Fruit fly (Drosophila melanogaster) whole organism, embryonic: ENCODE data around the gene CG8301.

Source experiments
- Atf6 ChIP-seq: fragments of 200-800 bp; sonication (Bioruptor generic); IDR thresholded peaks from 2 replicates; pipeline ENCODE4 v1.3.6; 2022; ENCODE audit warnings: missing biosample characterization, missing genetic modification characterization
- Awh ChIP-seq: fragments of 200-800 bp; sonication (Bioruptor generic); IDR thresholded peaks from 2 replicates; pipeline ENCODE4, ENCODE4 v1.3.6; 2022; ENCODE audit warnings: missing biosample characterization, missing genetic modification characterization
- Bgb ChIP-seq: fragments of 200-800 bp; sonication (Bioruptor generic); IDR thresholded peaks from 2 replicates; pipeline ENCODE4 v1.3.6; 2022; ENCODE audit warnings: missing biosample characterization, missing genetic modification characterization; ENCODE audit not compliant: partially characterized antibody
- CG1024 ChIP-seq: fragments of 200-800 bp; sonication (Bioruptor generic); IDR thresholded peaks from 2 replicates; pipeline ENCODE4 v1.3.6; 2022; ENCODE audit warnings: missing biosample characterization, missing genetic modification characterization
- CG11247 ChIP-seq: fragments of 200-800 bp; sonication (Bioruptor generic); IDR thresholded peaks from 2 replicates; pipeline ENCODE4 v1.3.6; 2022; ENCODE audit warnings: missing biosample characterization, missing genetic modification characterization
- CG12236 ChIP-seq: fragments of 200-800 bp; sonication (Bioruptor generic); optimal IDR thresholded peaks from 2 replicates; lab custom pipeline; 2016; ENCODE audit warnings: missing biosample characterization, missing genetic modification characterization
- CG13287 ChIP-seq: fragments of 200-800 bp; sonication (Bioruptor generic); IDR thresholded peaks from 2 replicates; pipeline ENCODE4 v1.3.6; 2022; ENCODE audit warnings: missing biosample characterization, missing genetic modification characterization; ENCODE audit not compliant: partially characterized antibody
- CG16863 ChIP-seq: fragments of 200-800 bp; sonication (Bioruptor generic); optimal IDR thresholded peaks from 3 replicates; lab custom pipeline; 2016; ENCODE audit warnings: missing biosample characterization, missing genetic modification characterization
- CG17328 ChIP-seq: fragments of 200-800 bp; sonication (Bioruptor generic); IDR thresholded peaks from 2 replicates; pipeline ENCODE4 v1.3.6; 2022; ENCODE audit warnings: missing biosample characterization, missing genetic modification characterization
- CG17359 ChIP-seq: fragments of 200-800 bp; sonication (Bioruptor generic); optimal IDR thresholded peaks from 3 replicates; lab custom pipeline; 2018; ENCODE audit warnings: missing biosample characterization, mild to moderate bottlenecking, missing genetic modification characterization, moderate library complexity
- CG1792 ChIP-seq: fragments of 200-800 bp; sonication (Bioruptor generic); optimal IDR thresholded peaks from 2 replicates; lab custom pipeline; 2016; ENCODE audit warnings: missing biosample characterization, missing genetic modification characterization
- CG18619 ChIP-seq: fragments of 200-800 bp; sonication (Bioruptor generic); optimal IDR thresholded peaks from 3 replicates; lab custom pipeline; 2017; ENCODE audit warnings: missing biosample characterization, mild to moderate bottlenecking, missing genetic modification characterization
- CG2202 ChIP-seq: fragments of 200-800 bp; sonication (Bioruptor generic); optimal IDR thresholded peaks from 2 replicates; lab custom pipeline; 2018; ENCODE audit warnings: missing biosample characterization, mild to moderate bottlenecking, missing genetic modification characterization
- CG2889 ChIP-seq: fragments of 200-800 bp; sonication (Bioruptor generic); IDR thresholded peaks from 3 replicates; pipeline ENCODE4 v1.3.6; 2022; ENCODE audit warnings: missing biosample characterization, missing genetic modification characterization
- CG31388 ChIP-seq: fragments of 200-800 bp; sonication (Bioruptor generic); optimal IDR thresholded peaks from 2 replicates; lab custom pipeline; 2016; ENCODE audit warnings: missing biosample characterization, missing genetic modification characterization
- CG4730 ChIP-seq: fragments of 200-800 bp; sonication (Bioruptor generic); IDR thresholded peaks from 2 replicates; pipeline ENCODE4 v1.3.6; 2022; ENCODE audit warnings: missing biosample characterization, missing genetic modification characterization
- CG5245 ChIP-seq: fragments of 200-800 bp; sonication (Bioruptor generic); optimal IDR thresholded peaks from 3 replicates; lab custom pipeline; 2016; ENCODE audit warnings: missing biosample characterization, missing genetic modification characterization
- CG6254 ChIP-seq: fragments of 200-800 bp; sonication (Bioruptor generic); optimal IDR thresholded peaks from 3 replicates; lab custom pipeline; 2017; ENCODE audit warnings: mild to moderate bottlenecking, missing biosample characterization, missing genetic modification reagents, missing genetic modification characterization
- CG6854 ChIP-seq: fragments of 200-800 bp; sonication (Bioruptor generic); optimal IDR thresholded peaks from 3 replicates; lab custom pipeline; 2017; ENCODE audit warnings: missing biosample characterization, mild to moderate bottlenecking, missing genetic modification characterization
- CG7839 ChIP-seq: fragments of 200-800 bp; sonication (Bioruptor generic); optimal IDR thresholded peaks from 3 replicates; lab custom pipeline; 2018; ENCODE audit warnings: missing biosample characterization, mild to moderate bottlenecking, missing genetic modification characterization, moderate library complexity
- CG8290 ChIP-seq, 3 experiments: fragments of 200-800 bp; sonication (Bioruptor generic); optimal IDR thresholded peaks; 2 replicates each; lab custom pipeline; 2016 to 2019; ENCODE audit warnings: missing biosample characterization in 3 of 3, missing genetic modification characterization in 3 of 3, mild to moderate bottlenecking in 2 of 3, moderate library complexity in 1 of 3
- CG8388 ChIP-seq: fragments of 200-800 bp; sonication (Bioruptor generic); optimal IDR thresholded peaks from 2 replicates; lab custom pipeline; 2019; ENCODE audit warnings: missing biosample characterization, mild to moderate bottlenecking, missing genetic modification characterization, moderate library complexity
- CG9797 ChIP-seq: fragments of 200-800 bp; sonication (Bioruptor generic); optimal IDR thresholded peaks from 3 replicates; lab custom pipeline; 2018; ENCODE audit warnings: missing biosample characterization, mild to moderate bottlenecking, missing genetic modification characterization
- Dad ChIP-seq: fragments of 200-800 bp; sonication (Bioruptor generic); optimal IDR thresholded peaks from 3 replicates; lab custom pipeline; 2016; ENCODE audit warnings: missing biosample characterization, missing genetic modification characterization
- Dek ChIP-seq: fragments of 200-800 bp; sonication (Bioruptor generic); optimal IDR thresholded peaks from 3 replicates; lab custom pipeline; 2019; ENCODE audit warnings: missing biosample characterization, mild to moderate bottlenecking, missing genetic modification characterization, moderate library complexity
- Doc2 ChIP-seq: fragments of 200-800 bp; sonication (Bioruptor generic); IDR thresholded peaks from 2 replicates; pipeline ENCODE4 v1.3.6; 2022; ENCODE audit warnings: missing biosample characterization, missing genetic modification characterization
- H15 ChIP-seq: fragments of 200-800 bp; sonication (Bioruptor generic); IDR thresholded peaks from 3 replicates; pipeline ENCODE4 v1.3.6; 2022; ENCODE audit warnings: missing biosample characterization, missing genetic modification characterization
- Hmx ChIP-seq: fragments of 200-800 bp; sonication (Bioruptor generic); optimal IDR thresholded peaks from 2 replicates; lab custom pipeline; 2016; ENCODE audit warnings: missing biosample characterization, missing genetic modification characterization
- Hr78 ChIP-seq, 2 experiments: fragments of 200-800 bp in 1 of 2; fragments of >200 bp in 1 of 2; sonication (Bioruptor generic) in 1 of 2; optimal IDR thresholded peaks; 2 replicates each; lab custom pipeline; 2017 to 2019; ENCODE audit warnings: missing biosample characterization in 2 of 2, missing genetic modification characterization in 2 of 2, mild to moderate bottlenecking in 1 of 2, moderate library complexity in 1 of 2
- NC2α ChIP-seq: fragments of 200-800 bp; sonication (Bioruptor generic); optimal IDR thresholded peaks from 2 replicates; lab custom pipeline; 2016; ENCODE audit warnings: missing biosample characterization, missing genetic modification characterization
- Ptx1 ChIP-seq: fragments of 200-800 bp; sonication (Bioruptor generic); IDR thresholded peaks from 2 replicates; pipeline ENCODE4 v1.3.6; 2022; ENCODE audit warnings: missing biosample characterization, missing genetic modification characterization
- Rx ChIP-seq: fragments of 200-800 bp; sonication (Bioruptor generic); IDR thresholded peaks from 2 replicates; pipeline ENCODE4 v1.3.6; 2022; ENCODE audit warnings: missing biosample characterization, missing genetic modification characterization
- Spps ChIP-seq: fragments of 200-800 bp; sonication (Bioruptor generic); optimal IDR thresholded peaks from 2 replicates; lab custom pipeline; 2018; ENCODE audit warnings: missing biosample characterization, mild to moderate bottlenecking, missing genetic modification characterization
- Vsx1 ChIP-seq: fragments of 200-800 bp; sonication (Bioruptor generic); optimal IDR thresholded peaks from 2 replicates; lab custom pipeline; 2017; ENCODE audit warnings: missing biosample characterization, mild to moderate bottlenecking, missing genetic modification characterization, missing genetic modification reagents
- fd102C ChIP-seq: fragments of 200-800 bp; sonication (Bioruptor generic); optimal IDR thresholded peaks from 2 replicates; lab custom pipeline; 2018; ENCODE audit warnings: missing biosample characterization, mild to moderate bottlenecking, missing genetic modification characterization, moderate library complexity
- kni ChIP-seq: fragments of 200-800 bp; sonication (Bioruptor generic); optimal IDR thresholded peaks from 3 replicates; lab custom pipeline; 2017; ENCODE audit warnings: mild to moderate bottlenecking, missing biosample characterization, missing genetic modification reagents, missing genetic modification characterization
- odd ChIP-seq: fragments of 200-800 bp; sonication (Bioruptor generic); optimal IDR thresholded peaks from 2 replicates; lab custom pipeline; 2017; ENCODE audit warnings: missing biosample characterization, mild to moderate bottlenecking, missing genetic modification characterization
- otp ChIP-seq: fragments of 200-800 bp; sonication (Bioruptor generic); IDR thresholded peaks from 3 replicates; pipeline ENCODE4, ENCODE4 v1.3.6; 2022; ENCODE audit warnings: missing biosample characterization, missing genetic modification characterization
- prd ChIP-seq, 3 experiments: fragments of >200 bp in 2 of 3; fragments of 200-800 bp in 1 of 3; sonication (Bioruptor generic) in 1 of 3; optimal IDR thresholded peaks in 2 of 3; IDR thresholded peaks in 1 of 3; 2 replicates in 2 of 3; 3 replicates in 1 of 3; pipeline versions ENCODE4 v1.3.6 to Lab custom; 2017 to 2022; ENCODE audit warnings: missing biosample characterization in 1 of 3, missing genetic modification characterization in 1 of 3
- row ChIP-seq: fragments of 200-800 bp; sonication (Bioruptor generic); IDR thresholded peaks from 3 replicates; pipeline ENCODE4 v1.3.6; 2022; ENCODE audit warnings: missing biosample characterization, missing genetic modification characterization
- so ChIP-seq: fragments of 200-800 bp; sonication (Bioruptor generic); IDR thresholded peaks from 3 replicates; pipeline ENCODE4 v1.3.6; 2022; ENCODE audit warnings: missing biosample characterization, missing genetic modification characterization
- stwl ChIP-seq: fragments of 200-800 bp; sonication (Bioruptor generic); optimal IDR thresholded peaks from 3 replicates; lab custom pipeline; 2018; ENCODE audit warnings: missing biosample characterization, mild to moderate bottlenecking, missing genetic modification characterization, moderate library complexity
- ttk ChIP-seq: fragments of 200-800 bp; sonication (Bioruptor generic); IDR thresholded peaks from 2 replicates; pipeline ENCODE4 v2.1.2; 2022; ENCODE audit warnings: missing biosample characterization, missing genetic modification characterization
- unpg ChIP-seq: fragments of 200-800 bp; sonication (Bioruptor generic); optimal IDR thresholded peaks from 3 replicates; lab custom pipeline; 2018; ENCODE audit warnings: missing biosample characterization, mild to moderate bottlenecking, missing genetic modification characterization, moderate library complexity
- zen ChIP-seq: fragments of 200-800 bp; sonication (Bioruptor generic); optimal IDR thresholded peaks from 3 replicates; lab custom pipeline; 2018; ENCODE audit warnings: missing biosample characterization, mild to moderate bottlenecking, missing genetic modification characterization, moderate library complexity

The CG8301 gene

DNA sequence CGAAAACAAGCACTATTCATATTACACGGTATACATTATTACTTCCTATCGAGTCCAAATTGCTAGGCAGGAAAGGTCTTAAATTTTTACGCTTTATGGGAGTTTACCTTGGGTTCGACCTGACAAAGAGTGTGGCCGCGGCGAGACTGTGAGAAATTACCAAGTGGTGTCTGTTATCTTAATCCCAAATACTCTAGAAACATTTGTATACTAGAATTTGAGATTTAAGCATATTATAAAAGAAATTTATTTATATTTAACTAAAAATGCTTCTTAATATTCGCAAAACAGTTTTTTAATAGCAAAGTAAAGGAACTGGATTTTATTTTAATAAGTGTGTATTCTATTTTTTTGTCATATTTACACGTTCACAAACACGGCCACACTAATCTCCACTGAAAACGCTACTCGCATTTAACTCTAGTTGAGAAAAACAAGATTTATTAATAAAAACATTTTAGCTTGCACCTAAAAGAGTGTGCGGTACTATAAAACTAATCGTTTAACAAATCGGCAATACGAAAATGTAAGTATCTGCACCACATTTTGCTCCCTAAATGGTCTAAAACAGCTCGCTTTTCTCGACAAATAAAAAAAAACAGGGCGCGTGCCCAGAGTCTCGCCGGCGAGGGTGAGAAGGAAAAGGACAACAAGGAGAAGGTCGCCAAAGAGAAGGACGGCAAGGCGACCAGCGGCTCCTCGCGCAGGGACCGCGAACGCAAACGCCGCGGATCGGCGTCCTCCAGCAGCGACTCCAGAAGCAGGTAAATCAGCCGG, 29.3 kb upstream of the CG8301 start, which contains the start of the genes mura and RnpS1 (continued):
- TF ChIP-seq CG8388 (GFP tag; lab: Kevin White, UChicago) (no peak), CG13287 (GFP tag; lab: Robert Waterston, UW) (no peak)

DNA sequence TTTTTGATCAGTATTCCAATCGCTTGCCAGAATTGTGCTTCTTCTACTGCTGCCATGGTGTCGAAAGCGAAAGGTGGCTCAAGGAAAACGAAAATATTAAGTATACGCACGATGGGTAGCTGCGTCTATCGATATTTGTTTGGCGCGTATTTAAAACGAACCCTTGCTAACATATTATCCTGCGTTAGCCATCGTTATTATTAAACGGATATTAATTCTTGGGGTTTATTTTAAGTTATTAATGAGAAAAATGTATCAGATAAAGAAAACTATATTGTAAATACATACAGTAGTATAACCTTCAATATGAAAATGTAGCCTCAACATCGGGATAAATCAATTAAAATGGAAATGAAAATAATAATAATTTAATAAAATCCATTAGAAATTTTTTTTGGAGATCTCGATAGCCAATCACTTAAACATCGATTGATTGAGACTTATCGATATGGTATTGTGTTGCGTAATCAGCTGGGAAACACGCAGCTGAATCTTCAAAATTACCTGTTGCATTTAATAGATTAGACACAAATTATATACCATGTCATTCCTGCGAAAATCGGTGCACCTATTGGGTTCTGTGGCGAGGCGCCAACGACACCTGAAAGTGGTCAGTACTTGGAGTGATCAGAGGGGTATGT, 25.7 kb upstream of the CG8301 start, which contains the start of the genes CG9386 and BckdhA:
Gene CG9386, minus strand, starts transcription at position 75 of the 641 bp plus-strand sequence.
Gene BckdhA, plus strand, starts transcription at position 452 of the 641 bp plus-strand sequence.
- TF ChIP-seq ttk (GFP tag; lab: Robert Waterston, UW) = 0 out of 2 replicates have a peak, but pooled peaks have one; percentile 33
- TF ChIP-seq unpg (GFP tag; lab: Kevin White, UChicago) = peak; percentile 16
- no peak for TF ChIP-seq Atf6 (GFP tag; lab: Robert Waterston, UW)
- peak; percentile 5 for TF ChIP-seq CG16863 (GFP tag; lab: Kevin White, UChicago)
- TF ChIP-seq CG8290 (GFP tag; optimal IDR thresholded peaks at IDR 0.05; lab: Kevin White, UChicago) = peak; percentile 61
- TF ChIP-seq CG8290 (tag; optimal IDR thresholded peaks at IDR 0.05; lab: Kevin White, UChicago) = peak; percentile 53 to 82
- peak; percentile 59 for TF ChIP-seq CG7839 (tag; lab: Kevin White, UChicago)
- TF ChIP-seq Hr78 (GFP tag; optimal IDR thresholded peaks at IDR 0.05; lab: Kevin White, UChicago) = no peak
- no peak for TF ChIP-seq NC2α (GFP tag; lab: Kevin White, UChicago)
- TF ChIP-seq Vsx1 (GFP tag; lab: Kevin White, UChicago) = no peak
- TF ChIP-seq CG6254 = no peak
- no peak for TF ChIP-seq Doc2 (GFP tag; lab: Robert Waterston, UW)
- TF ChIP-seq otp (GFP tag; lab: Robert Waterston, UW) = 0 out of 3 replicates have a peak, but pooled peaks have one; percentile 25
- peak; percentile 0 for TF ChIP-seq CG5245
- TF ChIP-seq odd (GFP tag; lab: Kevin White, UChicago) = peak; percentile 48
- no peak for TF ChIP-seq CG1792 (GFP tag; lab: Kevin White, UChicago)
- no peak for TF ChIP-seq CG17328 (GFP tag; lab: Robert Waterston, UW)
- TF ChIP-seq Hmx (GFP tag; lab: Kevin White, UChicago) = peak; percentile 32
- no peak for TF ChIP-seq H15 (GFP tag; lab: Robert Waterston, UW)
- no peak for TF ChIP-seq prd (optimal IDR thresholded peaks at IDR 0.05; lab: Kevin White, UChicago)
- TF ChIP-seq prd (GFP tag; IDR thresholded peaks at IDR 0.05; lab: Robert Waterston, UW) = peak; percentile 59; the same call in 2 of the 3 replicates
- peak; percentile 5 for TF ChIP-seq zen (tag; lab: Kevin White, UChicago)
- peak; percentile 69 for TF ChIP-seq Bgb (GFP tag; lab: Robert Waterston, UW)
- TF ChIP-seq row (GFP tag; lab: Robert Waterston, UW) = peak; percentile 80
- TF ChIP-seq Dad = peak; percentile 20
- no peak for TF ChIP-seq CG2889 (GFP tag; lab: Robert Waterston, UW)
- no peak for TF ChIP-seq Rx (GFP tag; lab: Robert Waterston, UW)
- TF ChIP-seq CG12236 (GFP tag; lab: Kevin White, UChicago) = no peak
- TF ChIP-seq CG1024 = no peak
- TF ChIP-seq stwl (tag; lab: Kevin White, UChicago) = no peak
- no peak for TF ChIP-seq CG9797 (GFP tag; lab: Kevin White, UChicago)
- peak; percentile 66 for TF ChIP-seq CG11247
- no peak for TF ChIP-seq kni (GFP tag; lab: Kevin White, UChicago)
- no peak for TF ChIP-seq CG31388 (GFP tag; lab: Kevin White, UChicago)
- peak; percentile 32 for TF ChIP-seq CG18619 (GFP tag; lab: Kevin White, UChicago)
- no peak for TF ChIP-seq Spps
- TF ChIP-seq Dek = peak; percentile 62
- TF ChIP-seq CG2202 (tag; lab: Kevin White, UChicago) = no peak
- peak; percentile 32 for TF ChIP-seq CG17359 (tag; lab: Kevin White, UChicago)
- no peak for TF ChIP-seq fd102C
- peak; percentile 47; the same call in 1 of the 2 replicates for TF ChIP-seq Ptx1 (GFP tag; lab: Robert Waterston, UW)
- TF ChIP-seq Awh (GFP tag; lab: Robert Waterston, UW) = no peak
- no peak for TF ChIP-seq CG4730 (GFP tag; lab: Robert Waterston, UW)
- no peak for TF ChIP-seq so
- no peak for TF ChIP-seq CG6854 (GFP tag; lab: Kevin White, UChicago)
